Fruit fly (Drosophila melanogaster): ENCODE measurements around the gene Axn.

dm6 chr3R:30009173-30009572, 13.5 kb upstream of the Axn start, which contains the start of gene CG7912:
- TF ChIP-seq Jra (GFP tag; optimal IDR thresholded peaks at IDR 0.05), result no peak
- no peak for TF ChIP-seq Hr83 (GFP tag; optimal IDR thresholded peaks at IDR 0.05; ENCODE audit: poor library complexity, severe bottlenecking)
- TF ChIP-seq Sp1 (GFP tag; optimal IDR thresholded peaks at IDR 0.05), result no peak
- TF ChIP-seq dl (GFP tag; optimal IDR thresholded peaks at IDR 0.05; ENCODE audit: insufficient read depth in 1 of 2, partially characterized antibody in 2 of 2), result no peak
- TF ChIP-seq Rel (GFP tag; optimal IDR thresholded peaks at IDR 0.05), result no peak
- TF ChIP-seq Rel (tag; optimal IDR thresholded peaks at IDR 0.05), result no peak

Data from whole organism, wandering third instar larva.